Fruit fly (Drosophila melanogaster) whole organism, prepupa: ENCODE measurements around the gene Antp.

ENCODE experiments used
- CG34406 ChIP-seq: fragments of 200-800 bp; sonication (Bioruptor generic); optimal IDR thresholded peaks from 3 replicates; lab custom pipeline; 2016; ENCODE audit warnings: missing biosample characterization, missing genetic modification characterization
- Lpt ChIP-seq: fragments of 200-800 bp; sonication (Bioruptor generic); optimal IDR thresholded peaks from 3 replicates; lab custom pipeline; 2016; ENCODE audit warnings: missing biosample characterization, missing genetic modification characterization
- Sox102F ChIP-seq: fragments of 200-800 bp; sonication (Bioruptor generic); optimal IDR thresholded peaks from 2 replicates; lab custom pipeline; 2016; ENCODE audit warnings: missing biosample characterization, mild to moderate bottlenecking, missing genetic modification characterization

DNA sequence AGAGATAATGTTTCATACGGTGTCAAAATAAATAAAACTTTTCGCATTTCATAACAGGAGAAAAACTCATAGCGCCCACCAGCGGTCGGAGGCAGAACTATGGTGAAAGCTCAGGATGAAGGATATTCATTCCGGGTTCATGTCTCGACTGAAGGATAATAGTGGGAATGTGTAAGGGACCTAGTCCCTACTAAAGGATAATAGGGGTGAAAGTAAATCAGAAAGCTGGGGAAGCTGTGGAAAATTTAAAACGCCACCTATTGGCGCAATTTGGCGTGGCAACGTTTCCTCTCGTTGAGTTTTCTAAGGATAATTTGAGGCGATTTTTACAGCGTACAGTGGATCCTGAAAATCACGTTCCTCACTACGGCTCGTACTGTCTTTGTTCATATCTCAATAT is 25.7 kb downstream of the Antp start:
- TF ChIP-seq CG34406 (GFP tag; lab: Kevin White, UChicago) (no peak), Sox102F (GFP tag; lab: Kevin White, UChicago) (no peak), Lpt (no peak)
